Worm (Caenorhabditis elegans) whole organism, early embryonic: ENCODE measurements around the gene thoc-1.

Experiments
- B0310.2 ChIP-seq: sonication (generic microtip); optimal IDR thresholded peaks from 2 replicates; lab custom pipeline; 2016; ENCODE audit warnings: mild to moderate bottlenecking, missing genetic modification characterization, missing compliant biosample characterization
- aly-1 ChIP-seq: sonication (generic microtip); optimal IDR thresholded peaks from 2 replicates; lab custom pipeline; 2016; ENCODE audit warnings: missing genetic modification characterization, missing compliant biosample characterization
- ets-7 ChIP-seq: sonication (generic microtip); optimal IDR thresholded peaks from 2 replicates; lab custom pipeline; 2016; ENCODE audit warnings: missing genotype, missing genetic modification characterization, missing compliant biosample characterization

DNA sequence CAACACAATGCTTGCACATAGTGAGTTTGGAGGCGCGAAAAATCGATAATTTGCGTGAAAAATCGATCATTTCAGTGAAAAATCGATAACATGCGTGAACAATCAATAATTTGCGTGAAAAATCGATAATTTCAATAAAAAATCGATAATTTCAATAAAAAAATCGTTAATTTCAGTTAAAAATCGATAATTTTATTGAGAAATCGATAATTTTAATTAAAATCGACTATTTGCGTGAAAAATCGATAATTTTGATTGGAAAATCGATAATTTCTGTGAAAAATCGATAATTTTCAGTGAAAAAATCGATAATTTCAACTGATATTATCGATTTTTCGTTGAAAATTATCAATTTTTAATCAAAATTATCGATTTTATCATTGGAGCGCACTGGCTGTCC, 22.1 kb downstream of the thoc-1 start:
- no peak for TF ChIP-seq ets-7
- TF ChIP-seq B0310.2, result no peak
- no peak for TF ChIP-seq aly-1
